Fruit fly (Drosophila melanogaster): ENCODE results near the gene CG31178.

dm6 chr3R:21888696-21889602 is 15.4 kb downstream of the CG31178 start, which contains the start of gene CG43844:
- TF ChIP-seq Crg-1 (GFP tag; optimal IDR thresholded peaks at IDR 0.05) (no peak), Clk (GFP tag; optimal IDR thresholded peaks at IDR 0.05) (no peak), CG12768 (GFP tag; optimal IDR thresholded peaks at IDR 0.05) (peak; percentile 4), bab1 (GFP tag; optimal IDR thresholded peaks at IDR 0.05) (peak; percentile 15), toe (GFP tag; optimal IDR thresholded peaks at IDR 0.05) (no peak), cic (GFP tag; optimal IDR thresholded peaks at IDR 0.05) (peak; percentile 40), kay (GFP tag; ENCODE audit: borderline replicate concordance) (peak; percentile 93), tj (GFP tag; optimal IDR thresholded peaks at IDR 0.05) (no peak), CG1620 (GFP tag; optimal IDR thresholded peaks at IDR 0.05) (no peak), Hr96 (GFP tag; optimal IDR thresholded peaks at IDR 0.05) (no peak), CG33017 (tag; optimal IDR thresholded peaks at IDR 0.05) (peak; percentile 22), CG7101 (tag; optimal IDR thresholded peaks at IDR 0.05) (no peak), pad (GFP tag; optimal IDR thresholded peaks at IDR 0.05) (no peak), ovo (GFP tag; optimal IDR thresholded peaks at IDR 0.05) (no peak)
